Fruit fly (Drosophila melanogaster) whole organism, embryonic: Measurements from ENCODE around the gene lama.

Experiments used
- Bdp1 ChIP-seq: fragments of 200-800 bp; sonication (Bioruptor generic); optimal IDR thresholded peaks from 3 replicates; lab custom pipeline; 2016; ENCODE audit warnings: missing biosample characterization, missing genetic modification characterization
- Bgb ChIP-seq: fragments of 200-800 bp; sonication (Bioruptor generic); IDR thresholded peaks from 2 replicates; pipeline ENCODE4 v1.3.6; 2022; ENCODE audit warnings: missing biosample characterization, missing genetic modification characterization; ENCODE audit not compliant: partially characterized antibody
- BtbVII ChIP-seq: fragments of 200-800 bp; sonication (Bioruptor generic); optimal IDR thresholded peaks from 3 replicates; lab custom pipeline; 2017; ENCODE audit warnings: missing biosample characterization, mild to moderate bottlenecking, missing genetic modification characterization
- CG10267 ChIP-seq: fragments of 200-800 bp; sonication (Bioruptor generic); optimal IDR thresholded peaks from 2 replicates; lab custom pipeline; 2018; ENCODE audit warnings: missing biosample characterization, mild to moderate bottlenecking, missing genetic modification characterization, moderate library complexity
- CG13287 ChIP-seq: fragments of 200-800 bp; sonication (Bioruptor generic); IDR thresholded peaks from 2 replicates; pipeline ENCODE4 v1.3.6; 2022; ENCODE audit warnings: missing biosample characterization, missing genetic modification characterization; ENCODE audit not compliant: partially characterized antibody
- CG14860 ChIP-seq: fragments of 200-800 bp; sonication (Bioruptor generic); IDR thresholded peaks from 3 replicates; pipeline ENCODE4 v1.3.6; 2022; ENCODE audit warnings: missing biosample characterization, missing genetic modification characterization; ENCODE audit not compliant: partially characterized antibody
- CG1647 ChIP-seq: fragments of 200-800 bp; sonication (Bioruptor generic); optimal IDR thresholded peaks from 3 replicates; lab custom pipeline; 2016; ENCODE audit warnings: missing biosample characterization, missing genetic modification characterization
- CG16813 ChIP-seq: fragments of 200-800 bp; sonication (Bioruptor generic); IDR thresholded peaks from 3 replicates; pipeline ENCODE4 v1.3.6; 2022; ENCODE audit warnings: missing biosample characterization, missing genetic modification characterization; ENCODE audit not compliant: partially characterized antibody
- CG31388 ChIP-seq: fragments of 200-800 bp; sonication (Bioruptor generic); optimal IDR thresholded peaks from 2 replicates; lab custom pipeline; 2016; ENCODE audit warnings: missing biosample characterization, missing genetic modification characterization
- CG32767 ChIP-seq: fragments of 200-800 bp; sonication (Bioruptor generic); IDR thresholded peaks from 2 replicates; pipeline ENCODE4 v1.3.6; 2022; ENCODE audit warnings: missing biosample characterization, missing genetic modification characterization
- CG34224 ChIP-seq: fragments of 200-800 bp; sonication (Bioruptor generic); IDR thresholded peaks from 3 replicates; pipeline ENCODE4 v1.3.6; 2022; ENCODE audit warnings: missing biosample characterization, missing genetic modification characterization; ENCODE audit not compliant: partially characterized antibody
- CG42726 ChIP-seq: fragments of 200-800 bp; sonication (Bioruptor generic); IDR thresholded peaks from 2 replicates; pipeline ENCODE4 v1.3.6; 2022; ENCODE audit warnings: missing biosample characterization, missing genetic modification characterization; ENCODE audit not compliant: partially characterized antibody
- CG6791 ChIP-seq: fragments of 200-800 bp; sonication (Bioruptor generic); IDR thresholded peaks from 3 replicates; pipeline ENCODE4 v1.3.6; 2022; ENCODE audit warnings: missing biosample characterization, missing genetic modification characterization; ENCODE audit not compliant: partially characterized antibody
- CG7271 ChIP-seq: fragments of 200-800 bp; sonication (Bioruptor generic); optimal IDR thresholded peaks from 2 replicates; lab custom pipeline; 2018; ENCODE audit warnings: missing biosample characterization, mild to moderate bottlenecking, missing genetic modification characterization, moderate library complexity
- CG7963 ChIP-seq: fragments of 200-800 bp; sonication (Bioruptor generic); IDR thresholded peaks from 3 replicates; pipeline ENCODE4 v1.3.6; 2022; ENCODE audit warnings: missing biosample characterization, missing genetic modification characterization; ENCODE audit not compliant: partially characterized antibody
- Hr39 ChIP-seq: fragments of >200 bp; optimal IDR thresholded peaks from 2 replicates; lab custom pipeline; 2017
- Med ChIP-seq: fragments of 200-800 bp; sonication (Bioruptor generic); peaks from one replicate; lab custom pipeline; 2016; ENCODE audit warnings: missing biosample characterization, missing genetic modification characterization, mild to moderate bottlenecking, inconsistent platforms, moderate library complexity
- Opbp ChIP-seq: fragments of 200-800 bp; sonication (Bioruptor generic); IDR thresholded peaks from 3 replicates; pipeline ENCODE4 v1.3.6; 2022; ENCODE audit warnings: missing biosample characterization, missing genetic modification characterization; ENCODE audit not compliant: partially characterized antibody
- Pdp1 ChIP-seq, 2 experiments: fragments of 200-800 bp; sonication (Bioruptor generic); optimal IDR thresholded peaks; 3 replicates each; lab custom pipeline; 2016; ENCODE audit warnings: missing biosample characterization in 2 of 2, missing genetic modification characterization in 2 of 2, mild to moderate bottlenecking in 1 of 2, moderate library complexity in 1 of 2
- Scr ChIP-seq: fragments of 200-800 bp; sonication (Bioruptor generic); IDR thresholded peaks from 2 replicates; pipeline ENCODE4 v1.3.6; 2022; ENCODE audit warnings: missing biosample characterization, missing genetic modification characterization; ENCODE audit not compliant: partially characterized antibody
- Xrp1 ChIP-seq: fragments of 200-800 bp; sonication (Bioruptor generic); IDR thresholded peaks from 2 replicates; pipeline ENCODE4 v1.3.6; 2022; ENCODE audit warnings: missing biosample characterization, missing genetic modification characterization
- amos ChIP-seq: fragments of 200-800 bp; sonication (Bioruptor generic); IDR thresholded peaks from 2 replicates; pipeline ENCODE4 v1.3.6; 2022; ENCODE audit warnings: missing biosample characterization, missing genetic modification characterization; ENCODE audit not compliant: partially characterized antibody
- aop ChIP-seq: fragments of 200-800 bp; sonication (Bioruptor generic); IDR thresholded peaks from 2 replicates; pipeline ENCODE4 v1.3.6; 2022; ENCODE audit warnings: missing biosample characterization, missing genetic modification characterization
- ato ChIP-seq: fragments of 200-800 bp; sonication (Bioruptor generic); IDR thresholded peaks from 2 replicates; pipeline ENCODE4 v1.3.6; 2022; ENCODE audit warnings: missing biosample characterization, missing genetic modification characterization; ENCODE audit not compliant: partially characterized antibody
- bbx ChIP-seq: fragments of 200-800 bp; sonication (Bioruptor generic); IDR thresholded peaks from 2 replicates; pipeline ENCODE4 v1.3.6; 2022; ENCODE audit warnings: missing biosample characterization, missing genetic modification characterization; ENCODE audit not compliant: partially characterized antibody
- dmrt99B ChIP-seq: fragments of 200-800 bp; sonication (Bioruptor generic); optimal IDR thresholded peaks from 2 replicates; lab custom pipeline; 2018; ENCODE audit warnings: missing biosample characterization, mild to moderate bottlenecking, missing genetic modification characterization, moderate library complexity
- dpn ChIP-seq, 2 experiments: fragments of 200-800 bp; sonication (Bioruptor generic); optimal IDR thresholded peaks; 3 replicates each; lab custom pipeline; 2016; ENCODE audit warnings: missing biosample characterization in 2 of 2, missing genetic modification characterization in 2 of 2
- gcm2 ChIP-seq: fragments of 200-800 bp; sonication (Bioruptor generic); optimal IDR thresholded peaks from 2 replicates; lab custom pipeline; 2016; ENCODE audit warnings: missing biosample characterization, missing genetic modification characterization
- lbe ChIP-seq: fragments of 200-800 bp; sonication (Bioruptor generic); optimal IDR thresholded peaks from 2 replicates; lab custom pipeline; 2016; ENCODE audit warnings: missing biosample characterization, mild to moderate bottlenecking, missing genetic modification characterization
- mld ChIP-seq: fragments of 200-800 bp; sonication (Bioruptor generic); IDR thresholded peaks from 3 replicates; pipeline ENCODE4 v1.3.6; 2022; ENCODE audit warnings: missing biosample characterization, missing genetic modification characterization; ENCODE audit not compliant: partially characterized antibody
- nerfin-2 ChIP-seq: fragments of 200-800 bp; sonication (Bioruptor generic); IDR thresholded peaks from 2 replicates; pipeline ENCODE4 v1.3.6; 2022; ENCODE audit warnings: missing biosample characterization, missing genetic modification characterization; ENCODE audit not compliant: partially characterized antibody
- nom ChIP-seq: fragments of 200-800 bp; sonication (Bioruptor generic); optimal IDR thresholded peaks from 2 replicates; lab custom pipeline; 2017; ENCODE audit warnings: missing biosample characterization, missing genetic modification characterization, mild to moderate bottlenecking, moderate library complexity, missing genetic modification reagents
- prd ChIP-seq, 3 experiments: fragments of >200 bp in 2 of 3; fragments of 200-800 bp in 1 of 3; sonication (Bioruptor generic) in 1 of 3; optimal IDR thresholded peaks in 2 of 3; IDR thresholded peaks in 1 of 3; 2 replicates in 2 of 3; 3 replicates in 1 of 3; pipeline versions ENCODE4 v1.3.6 to Lab custom; 2017 to 2022; ENCODE audit warnings: missing biosample characterization in 1 of 3, missing genetic modification characterization in 1 of 3
- sd ChIP-seq: fragments of 200-800 bp; sonication (Bioruptor generic); optimal IDR thresholded peaks from 3 replicates; lab custom pipeline; 2018; ENCODE audit warnings: missing biosample characterization, mild to moderate bottlenecking, missing genetic modification characterization, moderate library complexity
- sens ChIP-seq: fragments of 200-800 bp; sonication (Bioruptor generic); peaks from one replicate; lab custom pipeline; 2016; ENCODE audit warnings: missing biosample characterization, missing genetic modification characterization
- sna ChIP-seq: fragments of 200-800 bp; sonication (Bioruptor generic); IDR thresholded peaks from 2 replicates; pipeline ENCODE4 v1.3.6; 2022; ENCODE audit warnings: missing biosample characterization, missing genetic modification characterization; ENCODE audit not compliant: partially characterized antibody
- so ChIP-seq: fragments of 200-800 bp; sonication (Bioruptor generic); IDR thresholded peaks from 3 replicates; pipeline ENCODE4 v1.3.6; 2022; ENCODE audit warnings: missing biosample characterization, missing genetic modification characterization
- sqz ChIP-seq: fragments of 200-800 bp; sonication (Bioruptor generic); optimal IDR thresholded peaks from 3 replicates; lab custom pipeline; 2018; ENCODE audit warnings: missing biosample characterization, mild to moderate bottlenecking, missing genetic modification characterization
- ssp ChIP-seq: fragments of 200-800 bp; sonication (Bioruptor generic); IDR thresholded peaks from 2 replicates; pipeline ENCODE4 v1.3.6; 2022; ENCODE audit warnings: missing biosample characterization, missing genetic modification characterization
- tna ChIP-seq: fragments of 200-800 bp; sonication (Bioruptor generic); IDR thresholded peaks from 2 replicates; pipeline ENCODE4 v1.3.6; 2022; ENCODE audit warnings: missing biosample characterization, missing genetic modification characterization; ENCODE audit not compliant: partially characterized antibody
- trem ChIP-seq: fragments of 200-800 bp; optimal IDR thresholded peaks from 3 replicates; lab custom pipeline; 2019; ENCODE audit warnings: missing biosample characterization, mild to moderate bottlenecking, missing genetic modification characterization, moderate library complexity
- twi ChIP-seq: fragments of 200-800 bp; optimal IDR thresholded peaks from 2 replicates; lab custom pipeline; 2019; ENCODE audit warnings: missing biosample characterization, mild to moderate bottlenecking, missing genetic modification characterization, moderate library complexity
- vnd ChIP-seq: fragments of 200-800 bp; sonication (Bioruptor generic); IDR thresholded peaks from 3 replicates; pipeline ENCODE4 v1.3.6; 2022; ENCODE audit warnings: missing biosample characterization, missing genetic modification characterization; ENCODE audit not compliant: partially characterized antibody
- vvl ChIP-seq: fragments of 200-800 bp; sonication (Bioruptor generic); IDR thresholded peaks from 2 replicates; pipeline ENCODE4 v1.3.6; 2022; ENCODE audit warnings: missing biosample characterization, missing genetic modification characterization

Gene lama

dm6 chr3L:5356050-5356967, 586 bp upstream of the lama start:
- no peak for TF ChIP-seq Hr39 (lab: Kevin White, UChicago)
- peak; percentile 80 for TF ChIP-seq sens (GFP tag; lab: Kevin White, UChicago)
- peak; percentile 23 for TF ChIP-seq dmrt99B (tag; lab: Kevin White, UChicago)
- TF ChIP-seq Opbp (GFP tag; lab: Robert Waterston, UW) = peak; percentile 74
- no peak for TF ChIP-seq BtbVII
- TF ChIP-seq Pdp1 (GFP tag; optimal IDR thresholded peaks at IDR 0.05; lab: Kevin White, UChicago) = peak in 1 of 2 experiments; percentile 70
- peak; percentile 6; the same call in 1 of the 2 replicates for TF ChIP-seq CG13287
- TF ChIP-seq amos (GFP tag; lab: Robert Waterston, UW) = peak; percentile 72
- peak; percentile 72 for TF ChIP-seq CG42726 (GFP tag; lab: Robert Waterston, UW)
- TF ChIP-seq Bgb (GFP tag; lab: Robert Waterston, UW) = peak; percentile 78
- peak; percentile 74 for TF ChIP-seq bbx
- TF ChIP-seq CG34224 (GFP tag; lab: Robert Waterston, UW) = peak; percentile 59; the same call in 1 of the 3 replicates
- TF ChIP-seq so (GFP tag; lab: Robert Waterston, UW) = no peak
- TF ChIP-seq dpn (GFP tag; optimal IDR thresholded peaks at IDR 0.05; lab: Kevin White, UChicago) = no peak
- peak; percentile 17 for TF ChIP-seq sd (tag; lab: Kevin White, UChicago)
- TF ChIP-seq sna (GFP tag; lab: Robert Waterston, UW) = peak; percentile 59; the same call in 1 of the 2 replicates
- peak; percentile 62; the same call in 2 of the 3 replicates for TF ChIP-seq vnd
- peak; percentile 83 for TF ChIP-seq mld (GFP tag; lab: Robert Waterston, UW)
- TF ChIP-seq Scr = peak; percentile 67
- peak; percentile 25 for TF ChIP-seq trem (tag; lab: Kevin White, UChicago)
- no peak for TF ChIP-seq prd (optimal IDR thresholded peaks at IDR 0.05; lab: Kevin White, UChicago)
- 0 out of 3 replicates have a peak, but pooled peaks have one; percentile 6 for TF ChIP-seq prd (GFP tag; IDR thresholded peaks at IDR 0.05; lab: Robert Waterston, UW)
- TF ChIP-seq lbe (GFP tag; lab: Kevin White, UChicago) = no peak
- no peak for TF ChIP-seq CG7271 (tag; lab: Kevin White, UChicago)
- peak; percentile 80 for TF ChIP-seq CG16813 (GFP tag; lab: Robert Waterston, UW)
- TF ChIP-seq Med (GFP tag; lab: Kevin White, UChicago) = peak; percentile 31
- peak; percentile 70; the same call in 1 of the 2 replicates for TF ChIP-seq nerfin-2 (GFP tag; lab: Robert Waterston, UW)
- TF ChIP-seq tna (GFP tag; lab: Robert Waterston, UW) = peak; percentile 86
- TF ChIP-seq ato (GFP tag; lab: Robert Waterston, UW) = peak; percentile 52
- peak; percentile 99 for TF ChIP-seq Bdp1 (GFP tag; lab: Kevin White, UChicago)
- TF ChIP-seq aop = no peak
- no peak for TF ChIP-seq gcm2 (GFP tag; lab: Kevin White, UChicago)
- TF ChIP-seq ssp (GFP tag; lab: Robert Waterston, UW) = no peak
- TF ChIP-seq twi (tag; lab: Kevin White, UChicago) = no peak
- 0 out of 2 replicates have a peak, but pooled peaks have one; percentile 13 for TF ChIP-seq Xrp1 (GFP tag; lab: Robert Waterston, UW)
- peak; percentile 85 for TF ChIP-seq CG6791
- no peak for TF ChIP-seq CG1647 (GFP tag; lab: Kevin White, UChicago)
- TF ChIP-seq CG32767 (GFP tag; lab: Robert Waterston, UW) = no peak
- TF ChIP-seq CG14860 (GFP tag; lab: Robert Waterston, UW) = peak; percentile 73; the same call in 2 of the 3 replicates
- peak; percentile 60; the same call in 2 of the 3 replicates for TF ChIP-seq CG7963
- TF ChIP-seq vvl (GFP tag; lab: Robert Waterston, UW) = peak; percentile 7; the same call in 1 of the 2 replicates
- TF ChIP-seq sqz = peak; percentile 1
- TF ChIP-seq CG10267 (tag; lab: Kevin White, UChicago) = peak; percentile 13
- peak; percentile 27 for TF ChIP-seq nom
- TF ChIP-seq CG31388 = no peak
